Worm (Caenorhabditis elegans) whole organism, L4/young adult: ENCODE measurements around the gene T05C12.4.

Experiments used
- W03F9.2 ChIP-seq: fragments of 150-350 bp; optimal IDR thresholded peaks from 2 replicates; lab custom pipeline; 2014; ENCODE audit warnings: missing biosample characterization, missing genetic modification characterization
- dao-5 ChIP-seq: sonication (generic microtip); optimal IDR thresholded peaks from 2 replicates; lab custom pipeline; 2016; ENCODE audit warnings: missing genotype, missing genetic modification characterization, moderate library complexity, missing compliant biosample characterization
- him-1 ChIP-seq: sonication (generic microtip); optimal IDR thresholded peaks from 2 replicates; lab custom pipeline; 2016; ENCODE audit warnings: missing genotype, missing genetic modification reagents, missing genetic modification characterization, missing compliant biosample characterization

T05C12.4 gene

ce11 chrII:8180281-8180680 is at the start of gene T05C12.4:
TSS of gene T05C12.4 (minus strand) at chrII:8180381.
- TF ChIP-seq dao-5, result no peak
- no peak for TF ChIP-seq him-1 (tag; lab: Kevin White, UChicago)
- TF ChIP-seq W03F9.2 (tag; lab: Kevin White, UChicago), result no peak

- TF ChIP-seq him-1 (tag; lab: Kevin White, UChicago) (no peak), dao-5 (no peak), W03F9.2 (tag; lab: Kevin White, UChicago) (no peak)
Measured at ce11 chrII:8226475-8226874, 46.3 kb upstream of the T05C12.4 start.

- no peak for TF ChIP-seq him-1 (tag; lab: Kevin White, UChicago)
- TF ChIP-seq W03F9.2 (tag; lab: Kevin White, UChicago), result no peak
Measured at ce11 chrII:8225914-8226313, 45.7 kb upstream of the T05C12.4 start.

- TF ChIP-seq W03F9.2 (tag; lab: Kevin White, UChicago) (no peak), him-1 (tag; lab: Kevin White, UChicago) (no peak), dao-5 (no peak)
Measured at ce11 chrII:8225347-8225746, 45.2 kb upstream of the T05C12.4 start.

ce11 chrII:8224623-8225022 is 44.4 kb upstream of the T05C12.4 start:
- TF ChIP-seq dao-5 (no peak), W03F9.2 (tag; lab: Kevin White, UChicago) (no peak), him-1 (tag; lab: Kevin White, UChicago) (no peak)

ce11 chrII:8223945-8224344 is 43.8 kb upstream of the T05C12.4 start:
- TF ChIP-seq dao-5, result no peak
- no peak for TF ChIP-seq W03F9.2 (tag; lab: Kevin White, UChicago)
- no peak for TF ChIP-seq him-1 (tag; lab: Kevin White, UChicago)

ce11 chrII:8223422-8223821 is 43.2 kb upstream of the T05C12.4 start:
- TF ChIP-seq him-1 (tag; lab: Kevin White, UChicago) (no peak), dao-5 (no peak), W03F9.2 (tag; lab: Kevin White, UChicago) (no peak)

ce11 chrII:8222309-8223065 is 42.3 kb upstream of the T05C12.4 start, which contains the start of gene dab-1:
TSS of gene dab-1 (plus strand) at chrII:8222386.
- peak; percentile 21 for TF ChIP-seq him-1 (tag; lab: Kevin White, UChicago)
- TF ChIP-seq W03F9.2 (tag; lab: Kevin White, UChicago), result no peak

ce11 chrII:8220267-8220666 is 40.1 kb upstream of the T05C12.4 start:
- TF ChIP-seq dao-5 (no peak), W03F9.2 (tag; lab: Kevin White, UChicago) (no peak)

- no peak for TF ChIP-seq dao-5
- no peak for TF ChIP-seq him-1 (tag; lab: Kevin White, UChicago)
- no peak for TF ChIP-seq W03F9.2 (tag; lab: Kevin White, UChicago)
Measured at ce11 chrII:8218266-8218665, 38.1 kb upstream of the T05C12.4 start.

ce11 chrII:8216922-8217321 is 36.7 kb upstream of the T05C12.4 start, which contains the start of gene ifg-1:
TSS of gene ifg-1 (plus strand) at chrII:8217222.
- TF ChIP-seq dao-5 (no peak), him-1 (tag; lab: Kevin White, UChicago) (no peak), W03F9.2 (tag; lab: Kevin White, UChicago) (no peak)

ce11 chrII:8216433-8216832 is 36.3 kb upstream of the T05C12.4 start, which contains the start of gene M110.3:
TSS of gene M110.3 (minus strand) at chrII:8216616.
- TF ChIP-seq W03F9.2 (tag; lab: Kevin White, UChicago) (peak; percentile 45), him-1 (tag; lab: Kevin White, UChicago) (no peak)

ce11 chrII:8214367-8214766 is 34.2 kb upstream of the T05C12.4 start, which contains the start of gene M110.10:
TSS of gene M110.10 (minus strand) at chrII:8214467.
- TF ChIP-seq him-1 (tag; lab: Kevin White, UChicago), result no peak
- no peak for TF ChIP-seq dao-5
- no peak for TF ChIP-seq W03F9.2 (tag; lab: Kevin White, UChicago)

- TF ChIP-seq W03F9.2 (tag; lab: Kevin White, UChicago) (no peak), him-1 (tag; lab: Kevin White, UChicago) (no peak), dao-5 (no peak)
Measured at ce11 chrII:8212680-8213079, 32.5 kb upstream of the T05C12.4 start, which contains the start of gene twk-3. TSS of gene twk-3 (minus strand) at chrII:8212780.

- TF ChIP-seq dao-5, result no peak
- no peak for TF ChIP-seq him-1 (tag; lab: Kevin White, UChicago)
- TF ChIP-seq W03F9.2 (tag; lab: Kevin White, UChicago), result no peak
Measured at ce11 chrII:8209476-8209875, 29.3 kb upstream of the T05C12.4 start, which contains the start of gene M110.8. TSS of gene M110.8 (minus strand) at chrII:8209576.
